Worm (Caenorhabditis elegans): ENCODE data around the gene Y51H4A.937.

Gene Y51H4A.937

DNA sequence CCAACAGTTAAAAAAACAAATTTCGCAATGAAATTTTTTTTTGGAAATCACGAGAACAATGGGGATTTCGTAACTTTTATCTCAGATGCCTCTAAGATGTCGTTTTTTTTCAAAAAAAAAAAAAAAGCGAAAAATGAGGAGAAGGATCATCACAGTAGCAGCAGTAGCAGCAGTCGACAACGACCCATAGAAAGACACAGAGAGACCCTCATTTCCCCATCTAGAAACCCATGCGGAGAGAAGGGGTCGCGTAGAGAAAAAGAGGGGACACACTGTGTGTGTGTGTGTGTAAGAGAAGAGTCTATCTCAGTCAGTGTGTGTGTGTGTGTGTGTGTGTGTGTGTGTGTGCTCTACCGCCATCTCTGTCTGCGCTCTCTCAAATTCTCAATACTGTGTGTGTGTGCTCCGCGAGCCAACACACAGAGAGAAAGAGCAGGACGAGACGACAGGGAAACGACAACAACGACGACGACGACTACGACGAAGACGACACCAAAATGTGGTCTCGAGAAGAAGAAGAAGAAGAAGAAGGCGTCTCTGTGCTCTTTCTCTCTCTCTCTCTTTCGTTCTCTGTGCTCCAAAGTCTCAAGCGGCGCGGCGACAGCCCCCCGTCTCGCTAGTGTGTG is 37.0 kb upstream of the Y51H4A.937 start:
- TF ChIP-seq athp-1 (tag; optimal IDR thresholded peaks at IDR 0.05): no peak
- TF ChIP-seq Y56A3A.18 (GFP tag; IDR thresholded peaks at IDR 0.05): no peak
- TF ChIP-seq lag-1 (GFP tag; IDR thresholded peaks at IDR 0.05): no peak
- no peak for TF ChIP-seq snpc-1.3 (tag; optimal IDR thresholded peaks at IDR 0.05; ENCODE audit: insufficient read depth)
- TF ChIP-seq hlh-26 (GFP tag; conservative IDR thresholded peaks at IDR 0.05): no peak
- no peak for TF ChIP-seq sea-2 (GFP tag; IDR thresholded peaks at IDR 0.05)
- TF ChIP-seq hrde-1 (tag; optimal IDR thresholded peaks at IDR 0.05; ENCODE audit: borderline replicate concordance): no peak
- TF ChIP-seq lir-1 (GFP tag; conservative IDR thresholded peaks at IDR 0.05): peak; percentile 76; the same call in 1 of the 2 replicates
- no peak for TF ChIP-seq Y95B8A.8 (GFP tag; IDR thresholded peaks at IDR 0.05)
- TF ChIP-seq ceh-27 (GFP tag; optimal IDR thresholded peaks at IDR 0.05): peak; percentile 51
- TF ChIP-seq F57A8.1 (GFP tag; optimal IDR thresholded peaks at IDR 0.05): no peak
- no peak for TF ChIP-seq atf-7 (tag; optimal IDR thresholded peaks at IDR 0.05)
- peak; percentile 37 for TF ChIP-seq tbp1 (GFP tag; optimal IDR thresholded peaks at IDR 0.05)
- TF ChIP-seq ccch-3 (GFP tag; optimal IDR thresholded peaks at IDR 0.05): no peak
- no peak for TF ChIP-seq mel-28 (tag; optimal IDR thresholded peaks at IDR 0.05; ENCODE audit: borderline replicate concordance)
- TF ChIP-seq nfyb-1 (GFP tag; IDR thresholded peaks at IDR 0.05): peak; percentile 48; the same call in 1 of the 2 replicates
- TF ChIP-seq attf-5 (GFP tag; optimal IDR thresholded peaks at IDR 0.05): peak; percentile 67
- no peak for TF ChIP-seq egl-44 (GFP tag; IDR thresholded peaks at IDR 0.05)
- peak; percentile 92 for TF ChIP-seq lin-26 (GFP tag; IDR thresholded peaks at IDR 0.05)
- TF ChIP-seq T07F8.4 (tag; optimal IDR thresholded peaks at IDR 0.05): no peak
- TF ChIP-seq him-1 (tag; optimal IDR thresholded peaks at IDR 0.05): no peak
- no peak for TF ChIP-seq unc-130 (GFP tag; optimal IDR thresholded peaks at IDR 0.05)
- TF ChIP-seq unc-62 (GFP tag; optimal IDR thresholded peaks at IDR 0.05): no peak
- no peak for TF ChIP-seq F23B12.7 (tag; optimal IDR thresholded peaks at IDR 0.05; ENCODE audit: insufficient read depth)
- no peak for TF ChIP-seq aptf-2 (GFP tag; conservative IDR thresholded peaks at IDR 0.05)
- peak; percentile 64 for TF ChIP-seq ztf-26 (tag; optimal IDR thresholded peaks at IDR 0.05)
- no peak for TF ChIP-seq attf-3 (GFP tag; conservative IDR thresholded peaks at IDR 0.05)
- TF ChIP-seq nfya-1 (tag; optimal IDR thresholded peaks at IDR 0.05; ENCODE audit: borderline replicate concordance, insufficient read depth): no peak
- 0 out of 2 replicates have a peak, but pooled peaks have one; percentile 29 for TF ChIP-seq ekl-4 (GFP tag; IDR thresholded peaks at IDR 0.05)
- no peak for TF ChIP-seq akir-1 (GFP tag; optimal IDR thresholded peaks at IDR 0.05)
- no peak; the same call in 1 of the 2 replicates for TF ChIP-seq mcd-1 (GFP tag; IDR thresholded peaks at IDR 0.05)
- TF ChIP-seq lsy-27 (tag; optimal IDR thresholded peaks at IDR 0.05; ENCODE audit: borderline replicate concordance, insufficient read depth): no peak
- TF ChIP-seq zim-3 (tag; optimal IDR thresholded peaks at IDR 0.05): no peak
- TF ChIP-seq madf-6 (GFP tag; IDR thresholded peaks at IDR 0.05): no peak
- TF ChIP-seq pbrm-1 (GFP tag; IDR thresholded peaks at IDR 0.05): no peak
- no peak for TF ChIP-seq ztf-25 (GFP tag; IDR thresholded peaks at IDR 0.05)
- TF ChIP-seq xnd-1 (tag; optimal IDR thresholded peaks at IDR 0.05): no peak
- TF ChIP-seq nhr-80 (tag; optimal IDR thresholded peaks at IDR 0.05): peak; percentile 51
- TF ChIP-seq attf-6 (GFP tag; IDR thresholded peaks at IDR 0.05): no peak
- TF ChIP-seq die-1 (tag; optimal IDR thresholded peaks at IDR 0.05): peak; percentile 20
- TF ChIP-seq D2030.7 (GFP tag; IDR thresholded peaks at IDR 0.05): no peak
- no peak for TF ChIP-seq hsf-1 (GFP tag; IDR thresholded peaks at IDR 0.05)
- TF ChIP-seq F49E8.2 (tag; optimal IDR thresholded peaks at IDR 0.05; ENCODE audit: insufficient read depth): no peak
- TF ChIP-seq madf-10 (tag; optimal IDR thresholded peaks at IDR 0.05): no peak
- TF ChIP-seq F33H1.4 (GFP tag; IDR thresholded peaks at IDR 0.05): no peak
- TF ChIP-seq efl-1 (GFP tag; optimal IDR thresholded peaks at IDR 0.05): no peak
- peak; percentile 40 for TF ChIP-seq gei-17 (GFP tag; optimal IDR thresholded peaks at IDR 0.05)

All from whole organism, young adult.